Worm (Caenorhabditis elegans) whole organism, early embryonic: ENCODE results near the gene gst-4.

Experiments used
- B0310.2 ChIP-seq: sonication (generic microtip); optimal IDR thresholded peaks from 2 replicates; lab custom pipeline; 2016; ENCODE audit warnings: mild to moderate bottlenecking, missing genetic modification characterization, missing compliant biosample characterization
- aly-1 ChIP-seq: sonication (generic microtip); optimal IDR thresholded peaks from 2 replicates; lab custom pipeline; 2016; ENCODE audit warnings: missing genetic modification characterization, missing compliant biosample characterization
- ama-1 ChIP-seq: fragments of 150-350 bp; optimal IDR thresholded peaks from 2 replicates; lab custom pipeline; 2014
- ceh-13 ChIP-seq: fragments of 200-800 bp; sonication (Bioruptor generic); optimal IDR thresholded peaks from 2 replicates; lab custom pipeline; 2018; ENCODE audit warnings: mild to moderate bottlenecking, missing genetic modification characterization, missing compliant biosample characterization
- ceh-36 ChIP-seq: sonication (generic microtip); optimal IDR thresholded peaks from 2 replicates; lab custom pipeline; 2016; ENCODE audit warnings: missing genetic modification characterization, inconsistent platforms, missing compliant biosample characterization
- ets-7 ChIP-seq: sonication (generic microtip); optimal IDR thresholded peaks from 2 replicates; lab custom pipeline; 2016; ENCODE audit warnings: missing genotype, missing genetic modification characterization, missing compliant biosample characterization
- flt-1 ChIP-seq: fragments of 200-800 bp; sonication (Bioruptor generic); IDR thresholded peaks from 2 replicates; pipeline ENCODE4 v1.3.6; 2022; ENCODE audit warnings: missing genetic modification characterization, missing compliant biosample characterization
- hmbx-1 ChIP-seq: sonication (generic microtip); optimal IDR thresholded peaks from 2 replicates; lab custom pipeline; 2016; ENCODE audit warnings: mild to moderate bottlenecking, missing genetic modification characterization, missing compliant biosample characterization
- hmg-4 ChIP-seq: fragments of 200-800 bp; sonication (Bioruptor generic); optimal IDR thresholded peaks from 2 replicates; lab custom pipeline; 2018; ENCODE audit warnings: mild to moderate bottlenecking, missing genetic modification characterization, missing compliant biosample characterization
- hnd-1 ChIP-seq: sonication (generic microtip); optimal IDR thresholded peaks from 2 replicates; lab custom pipeline; 2016; ENCODE audit warnings: missing genetic modification characterization, missing compliant biosample characterization
- pes-1 ChIP-seq: fragments of 200-800 bp; sonication (Bioruptor generic); IDR thresholded peaks from 2 replicates; pipeline ENCODE4 v1.3.6; 2022; ENCODE audit warnings: missing genetic modification reagents, missing genetic modification characterization, missing compliant biosample characterization
- scrt-1 ChIP-seq: fragments of 200-800 bp; sonication (Bioruptor generic); IDR thresholded peaks from 2 replicates; pipeline ENCODE4 v1.3.6; 2022; ENCODE audit warnings: missing genetic modification characterization, missing compliant biosample characterization
- tbx-37 ChIP-seq: fragments of 200-800 bp; sonication (Bioruptor generic); conservative IDR thresholded peaks from 2 replicates; pipeline ENCODE4 v1.3.6; 2022; ENCODE audit warnings: missing genetic modification reagents, missing genetic modification characterization, missing compliant biosample characterization
- tra-4 ChIP-seq: sonication (generic microtip); optimal IDR thresholded peaks from 2 replicates; lab custom pipeline; 2017; ENCODE audit warnings: missing genetic modification characterization, missing compliant biosample characterization

DNA sequence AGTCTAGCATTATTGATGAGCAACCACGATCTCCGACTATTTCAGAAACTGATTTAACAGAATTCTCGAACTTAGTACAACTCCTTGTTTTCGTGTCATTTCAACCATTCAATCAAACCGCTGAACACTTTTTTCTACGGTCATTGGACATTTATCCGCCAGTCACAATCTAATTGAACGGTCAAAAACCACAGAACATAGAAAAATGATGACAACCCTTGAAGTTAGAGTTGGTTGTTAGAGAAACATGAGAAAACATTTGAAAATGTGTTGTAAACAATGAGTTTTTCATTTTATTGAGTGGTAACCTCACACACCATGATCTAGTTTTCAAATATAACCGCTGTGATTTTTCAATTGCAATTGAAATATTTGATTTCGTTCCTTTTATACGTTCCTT, 2.5 kb downstream of the gst-4 start:
- TF ChIP-seq ceh-13 (no peak), ets-7 (tag; lab: Kevin White, UChicago) (no peak), ama-1 (lab: Kevin White, UChicago) (no peak), hmbx-1 (tag; lab: Kevin White, UChicago) (no peak), tra-4 (tag; lab: Kevin White, UChicago) (no peak), pes-1 (no peak), hmg-4 (no peak), flt-1 (GFP tag; lab: Robert Waterston, UW) (no peak), aly-1 (tag; lab: Kevin White, UChicago) (no peak), tbx-37 (no peak), scrt-1 (GFP tag; lab: Robert Waterston, UW) (no peak), ceh-36 (tag; lab: Kevin White, UChicago) (no peak), hnd-1 (tag; lab: Kevin White, UChicago) (no peak), B0310.2 (tag; lab: Kevin White, UChicago) (no peak)
